Worm (Caenorhabditis elegans): ENCODE results near the gene C39E6.2.

ce11 chrX:4787525-4787924 is 32.6 kb upstream of the C39E6.2 start:
- TF ChIP-seq nhr-25 (tag; optimal IDR thresholded peaks at IDR 0.05): no peak
- TF ChIP-seq lin-15B (tag; optimal IDR thresholded peaks at IDR 0.05): no peak
- no peak for TF ChIP-seq fkh-10 (GFP tag; optimal IDR thresholded peaks at IDR 0.05)
